Worm (Caenorhabditis elegans): ENCODE results near the gene popl-7.

Gene popl-7

ce11 chrIV:13408018-13408417 lies 37.5 kb downstream of the popl-7 start, which contains the start of gene Y62E10A.19:
Gene Y62E10A.19 (minus strand): TSS chrIV:13408306.
- TF ChIP-seq ZK337.2 (GFP tag; IDR thresholded peaks at IDR 0.05) (no peak), unc-62 (GFP tag; optimal IDR thresholded peaks at IDR 0.05 in 1 of 2) (peak in 1 of 2 experiments; percentile 69), unc-62 (tag; optimal IDR thresholded peaks at IDR 0.05) (no peak)

- TF ChIP-seq R02D3.7 (tag; optimal IDR thresholded peaks at IDR 0.05) (no peak), daf-16 (GFP tag; optimal IDR thresholded peaks at IDR 0.05) (no peak), daf-16 (tag; optimal IDR thresholded peaks at IDR 0.05) (peak; percentile 50), pha-4 (GFP tag; IDR thresholded peaks at IDR 0.05) (no peak), pha-4 (tag; optimal IDR thresholded peaks at IDR 0.05) (no peak), mes-2 (tag; optimal IDR thresholded peaks at IDR 0.05; ENCODE audit: poor library complexity, severe bottlenecking) (peak; percentile 33), tag-97 (GFP tag; IDR thresholded peaks at IDR 0.05) (no peak), hmg-1.1 (GFP tag; IDR thresholded peaks at IDR 0.05) (peak; percentile 47; the same call in 1 of the 2 replicates), mep-1 (tag; optimal IDR thresholded peaks at IDR 0.05) (peak; percentile 4), mxl-3 (GFP tag; optimal IDR thresholded peaks at IDR 0.05) (peak; percentile 71), mdl-1 (tag; optimal IDR thresholded peaks at IDR 0.05) (peak in 1 of 2 experiments; percentile 13), lim-7 (GFP tag; IDR thresholded peaks at IDR 0.05) (no peak), mxl-2 (GFP tag; conservative IDR thresholded peaks at IDR 0.05) (no peak), dve-1 (tag; optimal IDR thresholded peaks at IDR 0.05; ENCODE audit: insufficient read depth) (peak; percentile 25), lin-39 (tag; optimal IDR thresholded peaks at IDR 0.05) (no peak), F44E2.7 (GFP tag; IDR thresholded peaks at IDR 0.05) (no peak), lsy-2 (tag; optimal IDR thresholded peaks at IDR 0.05) (peak in 1 of 2 experiments; percentile 28), mdt-29 (GFP tag; IDR thresholded peaks at IDR 0.05) (no peak), hlh-30 (tag; optimal IDR thresholded peaks at IDR 0.05; ENCODE audit: insufficient read depth) (peak; percentile 91)
Observed at ce11 chrIV:13412845-13413383, 42.4 kb downstream of the popl-7 start, which contains the start of gene gcl-1. Gene gcl-1 (minus strand): TSS chrIV:13412895.

- peak; percentile 61 for TF ChIP-seq T20F7.1 (GFP tag; optimal IDR thresholded peaks at IDR 0.05)
- no peak for TF ChIP-seq mep-1 (tag; optimal IDR thresholded peaks at IDR 0.05)
- TF ChIP-seq dpl-1 (GFP tag; optimal IDR thresholded peaks at IDR 0.05): peak; percentile 12
- peak in 1 of 2 experiments; percentile 17 for TF ChIP-seq lsy-2 (tag; optimal IDR thresholded peaks at IDR 0.05)
Observed at ce11 chrIV:13415739-13416271, 45.3 kb downstream of the popl-7 start, which contains the start of the genes pik-1 and aptf-2. Gene pik-1 (plus strand): TSS chrIV:13416041. Gene aptf-2 (minus strand): TSS chrIV:13416051.
